Fruit fly (Drosophila melanogaster) whole organism: ENCODE data around the gene CG12502.

ENCODE experiments used
- Dll ChIP-seq: fragments of >200 bp; optimal IDR thresholded peaks from 2 replicates; lab custom pipeline; 2017
- psq ChIP-seq: fragments of >200 bp; optimal IDR thresholded peaks from 2 replicates; lab custom pipeline; 2017

DNA sequence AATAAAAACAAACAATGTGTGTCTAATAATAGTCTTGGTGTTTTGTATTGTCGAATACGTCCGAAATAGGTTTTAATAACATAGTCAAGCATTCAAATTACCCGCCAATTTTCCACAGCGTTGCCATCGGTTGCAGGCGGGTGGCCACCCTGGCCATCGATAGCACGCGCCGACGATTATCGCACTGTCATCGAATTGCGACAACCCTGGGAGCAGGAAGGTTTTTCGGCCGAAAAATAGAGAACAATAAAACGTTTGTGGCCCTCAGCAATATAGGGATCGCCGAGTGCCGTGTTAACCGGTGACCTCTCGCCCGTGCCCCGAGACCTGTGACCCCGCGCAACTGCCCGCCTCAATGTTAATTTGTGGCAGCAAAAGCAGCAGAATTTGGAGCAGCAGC lies 6.5 kb downstream of the CG12502 start, which contains the start of gene Usp10:
- no peak for TF ChIP-seq Dll (lab: Kevin White, UChicago)
- no peak for TF ChIP-seq psq (lab: Kevin White, UChicago)
